Worm (Caenorhabditis elegans) whole organism, L4/young adult: ENCODE measurements around the gene F31D4.5.

Experiments used
- W03F9.2 ChIP-seq: fragments of 150-350 bp; optimal IDR thresholded peaks from 2 replicates; lab custom pipeline; 2014; ENCODE audit warnings: missing biosample characterization, missing genetic modification characterization
- dao-5 ChIP-seq: sonication (generic microtip); optimal IDR thresholded peaks from 2 replicates; lab custom pipeline; 2016; ENCODE audit warnings: missing genotype, missing genetic modification characterization, moderate library complexity, missing compliant biosample characterization
- him-1 ChIP-seq: sonication (generic microtip); optimal IDR thresholded peaks from 2 replicates; lab custom pipeline; 2016; ENCODE audit warnings: missing genotype, missing genetic modification reagents, missing genetic modification characterization, missing compliant biosample characterization

The F31D4.5 gene

ce11 chrV:20875324-20875723 lies 21.5 kb downstream of the F31D4.5 start:
- TF ChIP-seq him-1 = no peak

ce11 chrV:20879069-20879667 lies 25.3 kb downstream of the F31D4.5 start, which contains the start of gene unc-80:
Gene unc-80 (plus strand): TSS chrV:20879601.
- no peak for TF ChIP-seq dao-5 (tag; lab: Kevin White, UChicago)
- peak; percentile 65 for TF ChIP-seq him-1

- TF ChIP-seq dao-5 (tag; lab: Kevin White, UChicago) = no peak
Observed at ce11 chrV:20891871-20892270, 38.0 kb downstream of the F31D4.5 start.

- no peak for TF ChIP-seq W03F9.2 (tag; lab: Kevin White, UChicago)
- TF ChIP-seq him-1 = no peak
- TF ChIP-seq dao-5 (tag; lab: Kevin White, UChicago) = no peak
Observed at ce11 chrV:20903167-20904093, 49.6 kb downstream of the F31D4.5 start, which contains the start of gene amx-3. Gene amx-3 (minus strand): TSS chrV:20903714.

ce11 chrV:20904094-20904268 lies 50.1 kb downstream of the F31D4.5 start, which contains the start of gene acs-12:
Gene acs-12 (plus strand): TSS chrV:20904169.
- TF ChIP-seq W03F9.2 (tag; lab: Kevin White, UChicago) (no peak), dao-5 (tag; lab: Kevin White, UChicago) (no peak), him-1 (no peak)

- no peak for TF ChIP-seq W03F9.2 (tag; lab: Kevin White, UChicago)
- no peak for TF ChIP-seq him-1
- TF ChIP-seq dao-5 (tag; lab: Kevin White, UChicago) = no peak
Observed at ce11 chrV:20906977-20907376, 53.1 kb downstream of the F31D4.5 start.
